Fruit fly (Drosophila melanogaster) whole organism, wandering third instar larva: Measurements from ENCODE around the gene CG6739.
A peak's percentile ranks its signal among the peaks of the same experiment; 100 is the strongest.

Experiments used
- Abd-B ChIP-seq: fragments of >200 bp; optimal IDR thresholded peaks from 2 replicates; lab custom pipeline; 2017; ENCODE audit warnings: missing biosample characterization, missing genetic modification characterization
- CG32264 ChIP-seq: fragments of 200-800 bp; sonication (Bioruptor generic); optimal IDR thresholded peaks from 2 replicates; lab custom pipeline; 2016; ENCODE audit warnings: missing biosample characterization, missing genetic modification characterization
- CG9705 ChIP-seq: fragments of 200-800 bp; sonication (Bioruptor generic); optimal IDR thresholded peaks from 2 replicates; lab custom pipeline; 2018; ENCODE audit warnings: missing biosample characterization, mild to moderate bottlenecking, missing genetic modification characterization
- CrebA ChIP-seq: fragments of 200-800 bp; sonication (Bioruptor generic); optimal IDR thresholded peaks from 2 replicates; lab custom pipeline; 2016; ENCODE audit warnings: missing biosample characterization, mild to moderate bottlenecking, missing genetic modification characterization, borderline replicate concordance
- Dfd ChIP-seq: fragments of >200 bp; optimal IDR thresholded peaks from 2 replicates; lab custom pipeline; 2017; ENCODE audit warnings: missing biosample characterization, missing genetic modification characterization
- Dif ChIP-seq: fragments of 200-275, 200-300 bp; sonication (Bioruptor generic); optimal IDR thresholded peaks from 2 replicates; lab custom pipeline; 2018; ENCODE audit warnings: missing biosample characterization, missing genetic modification characterization; ENCODE audit not compliant: partially characterized antibody
- GATAd ChIP-seq: sonication (Bioruptor generic); optimal IDR thresholded peaks from 2 replicates; lab custom pipeline; 2016; ENCODE audit warnings: missing biosample characterization, missing genetic modification characterization
- HLH106 ChIP-seq: fragments of 200-800 bp; optimal IDR thresholded peaks from 3 replicates; lab custom pipeline; 2019; ENCODE audit warnings: missing biosample characterization, mild to moderate bottlenecking, missing genetic modification characterization, moderate library complexity
- Hnf4 ChIP-seq: fragments of 200-800 bp; sonication (Bioruptor generic); optimal IDR thresholded peaks from 2 replicates; lab custom pipeline; 2016; ENCODE audit warnings: missing biosample characterization, mild to moderate bottlenecking, missing genetic modification characterization
- Hr78 ChIP-seq: fragments of >200 bp; optimal IDR thresholded peaks from 2 replicates; lab custom pipeline; 2017; ENCODE audit warnings: missing biosample characterization, missing genetic modification characterization
- Hr83 ChIP-seq: fragments of 200-300 bp; sonication (Bioruptor generic); optimal IDR thresholded peaks from 2 replicates; lab custom pipeline; 2016; ENCODE audit warnings: missing biosample characterization, mild to moderate bottlenecking, missing genetic modification characterization, moderate library complexity; ENCODE audit not compliant: poor library complexity, severe bottlenecking
- Jra ChIP-seq: sonication (Bioruptor generic); optimal IDR thresholded peaks from 2 replicates; lab custom pipeline; 2016; ENCODE audit warnings: missing biosample characterization, missing genetic modification characterization
- Mio ChIP-seq: sonication (Bioruptor generic); optimal IDR thresholded peaks from 2 replicates; lab custom pipeline; 2016; ENCODE audit warnings: missing biosample characterization, missing genetic modification characterization
- Myc ChIP-seq: fragments of >200 bp; optimal IDR thresholded peaks from 2 replicates; lab custom pipeline; 2017
- N ChIP-seq: fragments of >200 bp; optimal IDR thresholded peaks from 2 replicates; lab custom pipeline; 2018; ENCODE audit warnings: missing biosample characterization, missing external identifiers, missing genetic modification characterization
- OdsH ChIP-seq: fragments of 200-800 bp; sonication (Bioruptor generic); optimal IDR thresholded peaks from 2 replicates; lab custom pipeline; 2016; ENCODE audit warnings: missing biosample characterization, mild to moderate bottlenecking, missing genetic modification characterization
- Rel ChIP-seq, 2 experiments: fragments of 200-800 bp; sonication (Bioruptor generic) in 1 of 2; optimal IDR thresholded peaks; 2 replicates in 1 of 2; 3 replicates in 1 of 2; lab custom pipeline; 2016 to 2019; ENCODE audit warnings: mild to moderate bottlenecking in 2 of 2, missing biosample characterization in 2 of 2, missing genetic modification characterization in 2 of 2, moderate library complexity in 1 of 2
- Sp1 ChIP-seq: fragments of 200-800 bp; sonication (Bioruptor generic); optimal IDR thresholded peaks from 3 replicates; lab custom pipeline; 2019; ENCODE audit warnings: missing biosample characterization, mild to moderate bottlenecking, missing genetic modification characterization, moderate library complexity
- Vsx2 ChIP-seq: fragments of 200-300, 225-300 bp; sonication (Bioruptor generic); optimal IDR thresholded peaks from 2 replicates; lab custom pipeline; 2018; ENCODE audit warnings: missing biosample characterization, missing genetic modification characterization; ENCODE audit not compliant: partially characterized antibody
- br ChIP-seq: fragments of 200-800 bp; sonication (Bioruptor generic); optimal IDR thresholded peaks from 2 replicates; lab custom pipeline; 2016; ENCODE audit warnings: missing biosample characterization, missing genetic modification characterization
- brk ChIP-seq: fragments of 200-800 bp; sonication (Bioruptor generic); optimal IDR thresholded peaks from 2 replicates; lab custom pipeline; 2016; ENCODE audit warnings: missing biosample characterization, mild to moderate bottlenecking, missing genetic modification characterization
- dl ChIP-seq, 2 experiments: fragments of 175-275, 200-275 bp in 1 of 2; fragments of 200-275 bp in 1 of 2; sonication (Bioruptor generic); optimal IDR thresholded peaks; lab custom pipeline; 2018; ENCODE audit warnings: mild to moderate bottlenecking in 2 of 2, missing biosample characterization in 2 of 2, missing genetic modification characterization in 2 of 2, moderate library complexity in 2 of 2; ENCODE audit not compliant: partially characterized antibody in 2 of 2, insufficient read depth in 1 of 2
- dmrt93B ChIP-seq: fragments of 200-800 bp; sonication (Bioruptor generic); optimal IDR thresholded peaks from 2 replicates; lab custom pipeline; 2018; ENCODE audit warnings: missing biosample characterization, mild to moderate bottlenecking, missing genetic modification characterization
- dsf ChIP-seq: sonication (Bioruptor generic); optimal IDR thresholded peaks from 2 replicates; lab custom pipeline; 2016; ENCODE audit warnings: missing biosample characterization, missing genetic modification characterization, borderline replicate concordance
- ey ChIP-seq: fragments of 200-800 bp; sonication (Bioruptor generic); optimal IDR thresholded peaks from 2 replicates; lab custom pipeline; 2016; ENCODE audit warnings: missing biosample characterization, missing genetic modification characterization
- foxo ChIP-seq, 2 experiments: fragments of 200-800 bp; sonication (Bioruptor generic); optimal IDR thresholded peaks; 2 replicates in 1 of 2; 3 replicates in 1 of 2; lab custom pipeline; 2016 to 2017; ENCODE audit warnings: missing biosample characterization in 2 of 2, missing genetic modification characterization in 2 of 2
- fru ChIP-seq: fragments of 200-800 bp; sonication (Bioruptor generic); optimal IDR thresholded peaks from 3 replicates; lab custom pipeline; 2016; ENCODE audit warnings: missing biosample characterization, mild to moderate bottlenecking, missing genetic modification characterization
- h ChIP-seq: fragments of 200-800 bp; sonication (Bioruptor generic); optimal IDR thresholded peaks from 3 replicates; lab custom pipeline; 2016; ENCODE audit warnings: missing biosample characterization, mild to moderate bottlenecking, missing genetic modification characterization
- jim ChIP-seq: fragments of 175-275, 200-325 bp; sonication (Bioruptor generic); optimal IDR thresholded peaks from 2 replicates; lab custom pipeline; 2016; ENCODE audit warnings: missing biosample characterization, mild to moderate bottlenecking, missing genetic modification characterization
- pan ChIP-seq: fragments of >200 bp; optimal IDR thresholded peaks from 2 replicates; lab custom pipeline; 2017
- psq ChIP-seq: fragments of 200-800 bp; sonication (Bioruptor generic); optimal IDR thresholded peaks from 3 replicates; lab custom pipeline; 2017; ENCODE audit warnings: missing biosample characterization, mild to moderate bottlenecking, missing genetic modification characterization, moderate library complexity
- rgr ChIP-seq: fragments of 200-800 bp; sonication (Bioruptor generic); optimal IDR thresholded peaks from 3 replicates; lab custom pipeline; 2016; ENCODE audit warnings: missing biosample characterization, mild to moderate bottlenecking, missing genetic modification characterization
- sage ChIP-seq: fragments of 200-800 bp; sonication (Bioruptor generic); optimal IDR thresholded peaks from 2 replicates; lab custom pipeline; 2016; ENCODE audit warnings: missing biosample characterization, mild to moderate bottlenecking, missing genetic modification characterization
- sv ChIP-seq: fragments of 200-800 bp; sonication (Bioruptor generic); optimal IDR thresholded peaks from 3 replicates; lab custom pipeline; 2016; ENCODE audit warnings: missing biosample characterization, missing genetic modification characterization
- usp ChIP-seq: fragments of >200 bp; optimal IDR thresholded peaks from 2 replicates; lab custom pipeline; 2017; ENCODE audit warnings: missing biosample characterization, missing genetic modification characterization
- woc ChIP-seq: sonication (Bioruptor generic); optimal IDR thresholded peaks from 2 replicates; lab custom pipeline; 2016; ENCODE audit warnings: missing biosample characterization, mild to moderate bottlenecking, missing genetic modification characterization

The CG6739 gene

DNA sequence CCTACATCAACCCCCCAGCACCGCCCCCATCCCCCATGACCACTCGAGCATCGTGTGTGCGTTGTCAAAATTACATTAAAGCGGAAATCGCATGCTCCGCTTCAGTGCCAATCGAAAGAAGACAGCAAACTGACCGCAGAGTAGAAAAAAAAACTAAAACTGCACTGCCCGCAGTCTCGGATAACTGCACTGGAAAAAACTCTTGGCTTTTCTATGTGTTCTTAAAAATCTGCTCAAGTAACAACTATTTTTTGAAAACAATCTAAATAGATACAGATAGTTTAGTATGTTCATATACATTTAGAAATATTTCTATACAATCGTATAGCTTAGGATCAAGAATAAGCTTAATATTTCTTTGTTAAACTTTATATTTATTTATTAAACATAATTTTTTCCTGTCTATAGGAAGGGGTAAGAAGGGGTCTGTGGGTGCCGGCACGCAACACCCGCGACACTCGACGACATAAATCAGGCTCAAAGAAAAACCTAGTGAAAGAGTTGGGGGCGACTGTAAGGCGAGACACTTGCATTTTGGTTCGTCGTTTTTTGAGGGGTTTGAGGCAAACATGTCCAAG, 27.4 kb upstream of the CG6739 start:
- TF ChIP-seq Hnf4 (GFP tag; lab: Kevin White, UChicago), result no peak
- TF ChIP-seq CrebA (GFP tag; lab: Kevin White, UChicago), result no peak
- TF ChIP-seq rgr (GFP tag; lab: Kevin White, UChicago), result no peak
- TF ChIP-seq, all 38 proteins: peak for 0

DNA sequence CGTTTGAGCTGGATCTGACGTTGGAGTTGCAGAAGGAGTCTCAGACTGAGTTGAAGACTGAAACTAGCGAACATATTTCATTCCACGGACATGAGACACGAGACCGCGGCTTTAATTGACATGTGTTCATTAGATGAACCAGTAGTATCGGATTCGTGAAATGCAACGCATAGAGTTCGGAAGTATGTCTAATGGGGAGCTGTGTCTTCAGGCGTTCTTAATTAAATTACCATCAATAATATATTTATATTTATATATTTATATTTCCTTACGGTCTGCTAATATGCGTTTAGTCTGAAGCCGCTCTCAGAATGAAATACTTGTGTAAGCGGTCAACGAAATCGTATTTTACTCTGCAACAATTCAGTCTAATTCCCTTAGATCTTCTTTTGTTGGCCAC, 26.6 kb upstream of the CG6739 start, which contains the start of gene Spn28B:
Gene Spn28B (plus strand): TSS at position 301 of the 400 bp plus-strand sequence.
- TF ChIP-seq Hr83 (GFP tag; lab: Kevin White, UChicago) (no peak), ey (no peak), usp (GFP tag; lab: Kevin White, UChicago) (no peak), N (no peak), Myc (no peak), Sp1 (GFP tag; lab: Kevin White, UChicago) (no peak), woc (GFP tag; lab: Kevin White, UChicago) (no peak), Rel (GFP tag; optimal IDR thresholded peaks at IDR 0.05; lab: Kevin White, UChicago) (no peak), Rel (tag; optimal IDR thresholded peaks at IDR 0.05; lab: Kevin White, UChicago) (no peak), jim (no peak)

- TF ChIP-seq Myc (no peak), GATAd (no peak), brk (no peak), Dfd (GFP tag; lab: Kevin White, UChicago) (no peak), Dif (no peak), jim (no peak), Hr83 (GFP tag; lab: Kevin White, UChicago) (no peak), HLH106 (tag; lab: Kevin White, UChicago) (no peak), Sp1 (GFP tag; lab: Kevin White, UChicago) (no peak), Jra (GFP tag; lab: Kevin White, UChicago) (no peak), dmrt93B (GFP tag; lab: Kevin White, UChicago) (no peak), Abd-B (no peak), CG9705 (GFP tag; lab: Kevin White, UChicago) (no peak), Mio (GFP tag; lab: Kevin White, UChicago) (no peak), Vsx2 (GFP tag; lab: Kevin White, UChicago) (no peak), pan (lab: Kevin White, UChicago) (no peak), CG32264 (no peak), OdsH (no peak), br (GFP tag; lab: Kevin White, UChicago) (no peak), dsf (GFP tag; lab: Kevin White, UChicago) (no peak)
Measured at dm6 chr2L:7587106-7587505, 21.1 kb upstream of the CG6739 start.

- TF ChIP-seq woc (GFP tag; lab: Kevin White, UChicago), result no peak
- no peak for TF ChIP-seq dl (GFP tag; optimal IDR thresholded peaks at IDR 0.05; lab: Kevin White, UChicago; ENCODE audit: insufficient read depth in 1 of 2, partially characterized antibody in 2 of 2)
- TF ChIP-seq dsf (GFP tag; lab: Kevin White, UChicago), result no peak
Measured at dm6 chr2L:7592858-7593257, 15.3 kb upstream of the CG6739 start.

- TF ChIP-seq CG32264 (no peak), ey (peak; percentile 33), woc (GFP tag; lab: Kevin White, UChicago) (peak; percentile 5), N (no peak), sv (GFP tag; lab: Kevin White, UChicago) (peak; percentile 79), psq (GFP tag; lab: Kevin White, UChicago) (peak; percentile 47), Hr78 (no peak), HLH106 (tag; lab: Kevin White, UChicago) (peak; percentile 18), Vsx2 (GFP tag; lab: Kevin White, UChicago) (no peak), Dfd (GFP tag; lab: Kevin White, UChicago) (no peak), Hnf4 (GFP tag; lab: Kevin White, UChicago) (peak; percentile 9), h (GFP tag; lab: Kevin White, UChicago) (peak; percentile 45), fru (GFP tag; lab: Kevin White, UChicago) (peak; percentile 49), rgr (GFP tag; lab: Kevin White, UChicago) (peak; percentile 27), OdsH (peak; percentile 16), Dif (no peak), Jra (GFP tag; lab: Kevin White, UChicago) (no peak), Myc (no peak), Abd-B (no peak), brk (no peak), usp (GFP tag; lab: Kevin White, UChicago) (no peak), GATAd (no peak), foxo (GFP tag; optimal IDR thresholded peaks at IDR 0.05; lab: Kevin White, UChicago) (peak in 1 of 2 experiments; percentile 27), sage (GFP tag; lab: Kevin White, UChicago) (no peak), jim (no peak)
Measured at dm6 chr2L:7596862-7597261, 11.3 kb upstream of the CG6739 start.
